Worm (Caenorhabditis elegans): Measurements from ENCODE around the gene ptp-8.

DNA sequence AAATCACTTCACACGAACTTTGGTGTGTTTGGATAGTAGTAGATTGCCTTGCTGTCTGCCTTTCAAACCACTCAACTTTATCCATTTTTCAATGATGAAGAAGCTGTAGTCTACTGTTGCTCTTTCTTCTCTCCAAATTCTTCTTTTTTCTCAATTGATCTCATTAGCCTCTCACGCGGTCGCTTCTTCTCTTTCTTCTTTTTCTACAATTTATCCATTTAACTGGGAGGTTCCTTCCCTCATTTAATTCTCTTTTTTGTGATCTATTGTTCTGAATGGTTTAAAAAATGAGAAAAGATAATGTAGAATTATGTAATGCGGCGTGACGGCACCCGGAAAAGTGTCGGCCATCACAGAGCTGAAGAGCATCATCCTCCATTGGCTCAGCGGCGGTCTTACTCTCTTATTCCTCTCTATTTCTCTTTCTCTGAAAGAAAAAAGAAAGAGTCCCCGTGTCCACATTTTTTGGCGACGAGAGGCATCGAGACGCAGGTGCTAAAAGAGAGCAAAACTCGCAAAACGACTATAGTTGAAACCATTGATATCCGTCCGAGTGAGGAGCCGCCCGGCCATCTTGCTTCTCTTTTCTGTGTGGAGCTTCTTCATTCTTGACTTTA lies 18.8 kb downstream of the ptp-8 start:
- no peak for TF ChIP-seq nhr-76 (tag; optimal IDR thresholded peaks at IDR 0.05)
- TF ChIP-seq fos-1 (tag; optimal IDR thresholded peaks at IDR 0.05): no peak
- TF ChIP-seq nhr-11 (tag; optimal IDR thresholded peaks at IDR 0.05): no peak
- no peak for TF ChIP-seq R02D3.7 (tag; optimal IDR thresholded peaks at IDR 0.05)
- no peak for TF ChIP-seq aly-2 (tag; optimal IDR thresholded peaks at IDR 0.05)
- no peak for TF ChIP-seq ceh-16 (tag; optimal IDR thresholded peaks at IDR 0.05)
- TF ChIP-seq pha-4 (tag; optimal IDR thresholded peaks at IDR 0.05): no peak
- TF ChIP-seq unc-62 (GFP tag; optimal IDR thresholded peaks at IDR 0.05): no peak
- TF ChIP-seq mml-1 (tag; optimal IDR thresholded peaks at IDR 0.05): no peak
- TF ChIP-seq elt-3 (tag; optimal IDR thresholded peaks at IDR 0.05): no peak
- TF ChIP-seq nhr-28 (tag; optimal IDR thresholded peaks at IDR 0.05): no peak
- TF ChIP-seq sea-2 (GFP tag; optimal IDR thresholded peaks at IDR 0.05): no peak
